Worm (Caenorhabditis elegans): ENCODE data around the gene gon-4.

ce11 chrIV:10151439-10151997 lies 46.1 kb upstream of the gon-4 start, which contains the start of gene copg-1:
- TF ChIP-seq Y53F4B.3 (GFP tag; IDR thresholded peaks at IDR 0.05) (no peak), ceh-91 (GFP tag; IDR thresholded peaks at IDR 0.05) (no peak)

Data from whole organism, young adult.